Fruit fly (Drosophila melanogaster) whole organism, prepupa: ENCODE data around the gene CG7227.

ENCODE experiments used
- Blimp-1 ChIP-seq: fragments of 200-800 bp; sonication (Bioruptor generic); optimal IDR thresholded peaks from 3 replicates; lab custom pipeline; 2017; ENCODE audit warnings: missing biosample characterization, missing genetic modification characterization, mild to moderate bottlenecking, moderate library complexity, missing genetic modification reagents
- CG10631 ChIP-seq: fragments of 200-800 bp; sonication (Bioruptor generic); optimal IDR thresholded peaks from 2 replicates; lab custom pipeline; 2016; ENCODE audit warnings: missing biosample characterization, missing genetic modification characterization
- CG10669 ChIP-seq: fragments of 200-800 bp; sonication (Bioruptor generic); optimal IDR thresholded peaks from 3 replicates; lab custom pipeline; 2018; ENCODE audit warnings: missing biosample characterization, mild to moderate bottlenecking, missing genetic modification characterization, moderate library complexity
- CG11294 ChIP-seq: fragments of 200-800 bp; sonication (Bioruptor generic); IDR thresholded peaks from 2 replicates; pipeline ENCODE4 v1.3.6; 2022; ENCODE audit warnings: missing biosample characterization, missing genetic modification characterization
- CG11762 ChIP-seq: fragments of 200-800 bp; sonication (Bioruptor generic); optimal IDR thresholded peaks from 3 replicates; lab custom pipeline; 2016; ENCODE audit warnings: missing biosample characterization, missing genetic modification characterization; ENCODE audit not compliant: insufficient read depth
- CG1621 ChIP-seq: fragments of 200-800 bp; sonication (Bioruptor generic); optimal IDR thresholded peaks from 3 replicates; lab custom pipeline; 2018; ENCODE audit warnings: missing biosample characterization, mild to moderate bottlenecking, missing genetic modification characterization
- CG16779 ChIP-seq: fragments of 200-800 bp; sonication (Bioruptor generic); optimal IDR thresholded peaks from 3 replicates; lab custom pipeline; 2017; ENCODE audit warnings: missing biosample characterization, mild to moderate bottlenecking, missing genetic modification characterization
- CG31627 ChIP-seq: fragments of 200-800 bp; sonication (Bioruptor generic); optimal IDR thresholded peaks from 3 replicates; lab custom pipeline; 2016; ENCODE audit warnings: missing biosample characterization, missing genetic modification characterization
- CG32006 ChIP-seq: fragments of 200-800 bp; sonication (Bioruptor generic); optimal IDR thresholded peaks from 3 replicates; lab custom pipeline; 2017; ENCODE audit warnings: missing biosample characterization, mild to moderate bottlenecking, missing genetic modification characterization
- CG34406 ChIP-seq: fragments of 200-800 bp; sonication (Bioruptor generic); optimal IDR thresholded peaks from 3 replicates; lab custom pipeline; 2016; ENCODE audit warnings: missing biosample characterization, missing genetic modification characterization
- CG3919 ChIP-seq: fragments of 200-800 bp; sonication (Bioruptor generic); optimal IDR thresholded peaks from 3 replicates; lab custom pipeline; 2016; ENCODE audit warnings: missing biosample characterization, missing genetic modification characterization
- CG6808 ChIP-seq: fragments of 200-800 bp; sonication (Bioruptor generic); optimal IDR thresholded peaks from 3 replicates; lab custom pipeline; 2017; ENCODE audit warnings: missing biosample characterization, missing genetic modification characterization, mild to moderate bottlenecking, moderate library complexity, missing genetic modification reagents
- CG7368 ChIP-seq: fragments of 200-800 bp; sonication (Bioruptor generic); optimal IDR thresholded peaks from 3 replicates; lab custom pipeline; 2016; ENCODE audit warnings: missing biosample characterization, missing genetic modification characterization
- CG8119 ChIP-seq: fragments of 200-800 bp; sonication (Bioruptor generic); IDR thresholded peaks from 3 replicates; pipeline ENCODE4 v1.3.6; 2022; ENCODE audit warnings: missing biosample characterization, missing genetic modification characterization
- CG8319 ChIP-seq: fragments of 200-800 bp; sonication (Bioruptor generic); optimal IDR thresholded peaks from 3 replicates; lab custom pipeline; 2016; ENCODE audit warnings: missing biosample characterization, missing genetic modification characterization
- CG8632 ChIP-seq: fragments of 200-800 bp; sonication (Bioruptor generic); optimal IDR thresholded peaks from 3 replicates; lab custom pipeline; 2016; ENCODE audit warnings: missing biosample characterization, missing genetic modification characterization
- CG9139 ChIP-seq: fragments of 200-800 bp; sonication (Bioruptor generic); optimal IDR thresholded peaks from 3 replicates; lab custom pipeline; 2017; ENCODE audit warnings: missing biosample characterization, mild to moderate bottlenecking, missing genetic modification characterization
- Eip75B ChIP-seq: fragments of 200-800 bp; sonication (Bioruptor generic); optimal IDR thresholded peaks from 3 replicates; lab custom pipeline; 2016; ENCODE audit warnings: missing biosample characterization, missing genetic modification characterization
- Eip78C ChIP-seq: fragments of 200-800 bp; sonication (Bioruptor generic); peaks from one replicate; lab custom pipeline; 2016; ENCODE audit warnings: missing biosample characterization, missing genetic modification characterization
- Eip93F ChIP-seq: fragments of 200-800 bp; sonication (Bioruptor generic); optimal IDR thresholded peaks from 2 replicates; lab custom pipeline; 2016; ENCODE audit warnings: missing biosample characterization, mild to moderate bottlenecking, missing genetic modification characterization
- Ets21C ChIP-seq: fragments of 200-800 bp; sonication (Bioruptor generic); optimal IDR thresholded peaks from 3 replicates; lab custom pipeline; 2016; ENCODE audit warnings: missing biosample characterization, missing genetic modification characterization
- Gug ChIP-seq: fragments of 200-800 bp; sonication (Bioruptor generic); IDR thresholded peaks from 2 replicates; pipeline ENCODE4 v1.3.6; 2022; ENCODE audit warnings: missing biosample characterization, missing genetic modification characterization
- Hr38 ChIP-seq: sonication (Bioruptor generic); optimal IDR thresholded peaks from 2 replicates; lab custom pipeline; 2016; ENCODE audit warnings: missing biosample characterization, missing genetic modification characterization
- Hr39 ChIP-seq: fragments of 200-800 bp; sonication (Bioruptor generic); optimal IDR thresholded peaks from 2 replicates; lab custom pipeline; 2016; ENCODE audit warnings: missing biosample characterization, missing genetic modification characterization
- Hr4 ChIP-seq: fragments of 200-800 bp; sonication (Bioruptor generic); optimal IDR thresholded peaks from 3 replicates; lab custom pipeline; 2016; ENCODE audit warnings: missing biosample characterization, missing genetic modification characterization
- OdsH ChIP-seq: fragments of 200-800 bp; sonication (Bioruptor generic); optimal IDR thresholded peaks from 3 replicates; lab custom pipeline; 2016; ENCODE audit warnings: missing biosample characterization, missing genetic modification characterization
- Smox ChIP-seq: fragments of 200-800 bp; sonication (Bioruptor generic); optimal IDR thresholded peaks from 3 replicates; lab custom pipeline; 2016; ENCODE audit warnings: missing biosample characterization, missing genetic modification characterization
- Sox15 ChIP-seq: fragments of 200-800 bp; sonication (Bioruptor generic); optimal IDR thresholded peaks from 3 replicates; lab custom pipeline; 2016; ENCODE audit warnings: missing biosample characterization, missing genetic modification characterization
- achi ChIP-seq: fragments of 200-800 bp; sonication (Bioruptor generic); optimal IDR thresholded peaks from 3 replicates; lab custom pipeline; 2016; ENCODE audit warnings: missing biosample characterization, missing genetic modification characterization
- cyc ChIP-seq: fragments of 200-800 bp; sonication (Bioruptor generic); optimal IDR thresholded peaks from 3 replicates; lab custom pipeline; 2016; ENCODE audit warnings: missing biosample characterization, missing genetic modification characterization
- dac ChIP-seq: fragments of 200-800 bp; sonication (Bioruptor generic); optimal IDR thresholded peaks from 2 replicates; lab custom pipeline; 2017; ENCODE audit warnings: missing biosample characterization, mild to moderate bottlenecking, missing genetic modification characterization
- dsx ChIP-seq: fragments of 200-800 bp; optimal IDR thresholded peaks from 3 replicates; lab custom pipeline; 2019; ENCODE audit warnings: missing biosample characterization, mild to moderate bottlenecking, missing genetic modification characterization, moderate library complexity; ENCODE audit not compliant: poor library complexity, severe bottlenecking
- esn ChIP-seq: fragments of 200-800 bp; sonication (Bioruptor generic); optimal IDR thresholded peaks from 2 replicates; lab custom pipeline; 2016; ENCODE audit warnings: missing biosample characterization, mild to moderate bottlenecking, missing genetic modification characterization, moderate library complexity
- fd59A ChIP-seq: fragments of 200-800 bp; sonication (Bioruptor generic); optimal IDR thresholded peaks from 2 replicates; lab custom pipeline; 2017; ENCODE audit warnings: missing biosample characterization, mild to moderate bottlenecking, missing genetic modification characterization, missing genetic modification reagents
- fd85E ChIP-seq: fragments of 200-800 bp; sonication (Bioruptor generic); optimal IDR thresholded peaks from 3 replicates; lab custom pipeline; 2016; ENCODE audit warnings: missing biosample characterization, missing genetic modification characterization
- fkh ChIP-seq: fragments of 200-800 bp; sonication (Bioruptor generic); optimal IDR thresholded peaks from 3 replicates; lab custom pipeline; 2017; ENCODE audit warnings: missing biosample characterization, mild to moderate bottlenecking, missing genetic modification characterization, moderate library complexity
- lz ChIP-seq: fragments of 200-800 bp; sonication (Bioruptor generic); optimal IDR thresholded peaks from 3 replicates; lab custom pipeline; 2016; ENCODE audit warnings: missing biosample characterization, missing genetic modification characterization
- net ChIP-seq: fragments of 200-800 bp; sonication (Bioruptor generic); optimal IDR thresholded peaks from 3 replicates; lab custom pipeline; 2016; ENCODE audit warnings: missing biosample characterization, missing genetic modification characterization
- pdm3 ChIP-seq: fragments of 200-800 bp; sonication (Bioruptor generic); optimal IDR thresholded peaks from 3 replicates; lab custom pipeline; 2016; ENCODE audit warnings: missing biosample characterization, missing genetic modification characterization
- salr ChIP-seq, 2 experiments: fragments of 200-800 bp; sonication (Bioruptor generic); optimal IDR thresholded peaks; 3 replicates each; lab custom pipeline; 2016 to 2018; ENCODE audit warnings: missing biosample characterization in 2 of 2, missing genetic modification characterization in 2 of 2, mild to moderate bottlenecking in 1 of 2
- spab ChIP-seq: fragments of 200-800 bp; sonication (Bioruptor generic); optimal IDR thresholded peaks from 2 replicates; lab custom pipeline; 2017; ENCODE audit warnings: missing biosample characterization, mild to moderate bottlenecking, missing genetic modification characterization, missing genetic modification reagents
- svp ChIP-seq: fragments of 200-800 bp; sonication (Bioruptor generic); peaks from one replicate; lab custom pipeline; 2016; ENCODE audit warnings: missing biosample characterization, missing genetic modification characterization
- topi ChIP-seq: fragments of 200-800 bp; sonication (Bioruptor generic); optimal IDR thresholded peaks from 3 replicates; lab custom pipeline; 2016; ENCODE audit warnings: missing biosample characterization, missing genetic modification characterization
- vri ChIP-seq: fragments of 200-800 bp; sonication (Bioruptor generic); optimal IDR thresholded peaks from 3 replicates; lab custom pipeline; 2016; ENCODE audit warnings: missing biosample characterization, mild to moderate bottlenecking, missing genetic modification characterization

The CG7227 gene

DNA sequence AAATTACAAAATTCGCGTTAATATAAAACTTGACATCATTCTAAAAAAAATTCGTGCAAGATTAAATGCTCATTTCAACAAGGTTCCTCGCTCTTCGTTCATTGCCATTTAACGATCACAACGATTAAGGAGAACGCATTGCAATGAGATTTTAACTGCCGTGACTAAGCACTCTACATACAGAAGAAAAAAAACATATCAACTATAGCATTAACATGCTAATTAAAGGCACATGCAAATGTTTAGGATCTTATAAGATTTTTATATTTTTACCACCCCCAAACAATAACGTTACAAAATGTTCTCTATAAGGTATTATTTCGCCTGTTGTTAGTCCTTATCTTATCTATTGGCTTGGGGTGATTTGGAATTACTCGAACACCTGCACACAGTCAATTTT lies 7.2 kb downstream of the CG7227 start:
- TF ChIP-seq Eip78C (peak; percentile 48), Hr4 (GFP tag; lab: Kevin White, UChicago) (no peak), OdsH (GFP tag; lab: Kevin White, UChicago) (no peak)

DNA sequence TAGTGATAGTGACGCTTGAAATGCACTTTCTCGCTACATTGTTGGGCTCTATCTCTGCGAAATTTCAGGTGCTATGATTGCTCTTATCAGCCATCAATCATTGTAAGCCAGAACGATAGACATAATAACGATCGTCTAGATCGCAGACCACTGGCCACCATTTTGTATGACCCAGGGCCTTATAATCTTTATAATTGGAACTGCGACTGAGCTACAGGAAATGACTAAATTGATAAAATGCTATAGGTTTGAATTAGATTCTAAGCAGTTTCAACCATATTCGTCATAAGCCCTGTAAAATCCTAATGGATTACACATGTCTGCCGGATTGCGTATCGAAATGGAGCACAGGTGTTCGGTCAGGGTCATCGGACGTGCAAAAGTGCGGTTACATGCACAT lies 8.1 kb downstream of the CG7227 start:
- TF ChIP-seq CG11762 (GFP tag; lab: Kevin White, UChicago) (no peak), vri (peak; percentile 9), CG9139 (GFP tag; lab: Kevin White, UChicago) (no peak)

DNA sequence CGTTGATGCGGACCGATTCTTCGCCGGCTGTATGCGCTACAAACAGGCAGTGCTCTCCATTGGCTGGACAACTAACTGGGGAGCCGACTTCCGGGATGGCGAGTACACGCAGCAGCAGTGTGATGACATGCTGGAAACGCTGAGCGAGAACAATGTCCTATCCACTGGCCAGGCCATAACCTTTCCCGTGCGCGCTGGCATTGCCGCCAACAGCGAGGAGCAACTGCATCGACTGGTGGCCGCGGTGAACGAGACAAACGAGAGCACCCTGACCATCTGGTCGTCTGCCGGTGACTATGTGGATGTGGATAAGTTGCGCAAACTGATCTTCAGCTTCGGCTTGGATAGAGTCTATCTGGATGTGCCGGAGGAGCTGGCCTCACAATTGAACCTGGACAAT lies 11.7 kb downstream of the CG7227 start:
- TF ChIP-seq dac (GFP tag; lab: Kevin White, UChicago), result no peak
- TF ChIP-seq svp (GFP tag; lab: Kevin White, UChicago), result peak; percentile 11
- TF ChIP-seq Hr4 (GFP tag; lab: Kevin White, UChicago), result no peak

DNA sequence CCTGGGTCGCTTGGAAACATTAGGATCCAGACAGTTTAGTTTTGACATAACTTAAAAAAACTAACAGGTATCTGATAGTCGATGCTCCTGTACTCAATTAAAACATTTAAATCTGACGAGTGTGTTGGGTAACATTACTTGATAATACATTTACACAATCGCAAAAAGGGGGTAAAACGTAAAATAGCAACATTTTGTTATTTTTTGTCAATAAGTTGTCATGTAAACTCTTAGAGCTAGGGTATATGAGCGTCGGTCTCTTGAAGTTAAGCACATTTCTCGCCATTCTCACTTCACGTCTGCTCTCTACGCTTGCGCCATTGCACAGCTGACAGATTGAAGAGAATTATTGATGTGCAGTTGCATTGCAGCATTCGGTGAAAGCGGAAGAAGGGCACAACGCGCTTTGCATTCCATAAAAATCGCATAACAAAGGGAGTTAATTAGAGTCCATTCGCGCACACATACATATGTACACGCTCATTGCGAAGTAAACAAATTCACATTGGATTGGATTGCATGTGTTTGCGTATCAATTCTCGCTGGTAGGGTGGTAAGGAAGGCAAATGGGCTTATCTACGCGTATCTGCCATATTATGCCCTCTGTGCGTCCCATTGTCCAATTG lies 12.9 kb downstream of the CG7227 start:
- TF ChIP-seq lz (GFP tag; lab: Kevin White, UChicago) (peak; percentile 49), CG9139 (GFP tag; lab: Kevin White, UChicago) (peak; percentile 32), CG32006 (peak; percentile 70), CG6808 (GFP tag; lab: Kevin White, UChicago) (peak; percentile 56), dac (GFP tag; lab: Kevin White, UChicago) (peak; percentile 32), CG16779 (peak; percentile 38), CG8119 (GFP tag; lab: Robert Waterston, UW) (peak; percentile 60; the same call in 1 of the 3 replicates), CG11294 (GFP tag; lab: Robert Waterston, UW) (no peak), dsx (peak; percentile 58), Ets21C (GFP tag; lab: Kevin White, UChicago) (peak; percentile 8), Hr38 (GFP tag; lab: Kevin White, UChicago) (no peak), fd59A (GFP tag; lab: Kevin White, UChicago) (no peak), CG10631 (GFP tag; lab: Kevin White, UChicago) (peak; percentile 29), fkh (GFP tag; lab: Kevin White, UChicago) (peak; percentile 22), spab (GFP tag; lab: Kevin White, UChicago) (peak; percentile 8), Sox15 (no peak), fd85E (GFP tag; lab: Kevin White, UChicago) (peak; percentile 43), CG7368 (GFP tag; lab: Kevin White, UChicago) (peak; percentile 45), Smox (GFP tag; lab: Kevin White, UChicago) (peak; percentile 41), CG34406 (GFP tag; lab: Kevin White, UChicago) (peak; percentile 45), CG31627 (GFP tag; lab: Kevin White, UChicago) (peak; percentile 53), net (peak; percentile 70), cyc (GFP tag; lab: Kevin White, UChicago) (peak; percentile 67), salr (GFP tag; optimal IDR thresholded peaks at IDR 0.05; lab: Kevin White, UChicago) (peak; percentile 0 to 20), vri (peak; percentile 83), Gug (GFP tag; lab: Robert Waterston, UW) (no peak), topi (GFP tag; lab: Kevin White, UChicago) (peak; percentile 71), pdm3 (GFP tag; lab: Kevin White, UChicago) (peak; percentile 63), CG1621 (peak; percentile 13), achi (GFP tag; lab: Kevin White, UChicago) (peak; percentile 53), Hr39 (GFP tag; lab: Kevin White, UChicago) (peak; percentile 44), Eip75B (GFP tag; lab: Kevin White, UChicago) (peak; percentile 66), OdsH (GFP tag; lab: Kevin White, UChicago) (peak; percentile 52), CG11762 (GFP tag; lab: Kevin White, UChicago) (no peak), CG8632 (GFP tag; lab: Kevin White, UChicago) (peak; percentile 54), Blimp-1 (GFP tag; lab: Kevin White, UChicago) (peak; percentile 0), CG8319 (GFP tag; lab: Kevin White, UChicago) (peak; percentile 29), Hr4 (GFP tag; lab: Kevin White, UChicago) (peak; percentile 68), CG10669 (GFP tag; lab: Kevin White, UChicago) (peak; percentile 60), Eip93F (GFP tag; lab: Kevin White, UChicago) (peak; percentile 40), CG3919 (GFP tag; lab: Kevin White, UChicago) (peak; percentile 67), esn (GFP tag; lab: Kevin White, UChicago) (peak; percentile 67)
